Worm (Caenorhabditis elegans) whole organism, early embryonic: ENCODE results near the gene D1053.2.

ENCODE experiments used
- B0310.2 ChIP-seq: sonication (generic microtip); optimal IDR thresholded peaks from 2 replicates; lab custom pipeline; 2016; ENCODE audit warnings: mild to moderate bottlenecking, missing genetic modification characterization, missing compliant biosample characterization
- F13C5.2 ChIP-seq: sonication (generic microtip); optimal IDR thresholded peaks from 2 replicates; lab custom pipeline; 2017; ENCODE audit warnings: mild to moderate bottlenecking, missing genetic modification characterization, inconsistent platforms, missing compliant biosample characterization
- aly-1 ChIP-seq: sonication (generic microtip); optimal IDR thresholded peaks from 2 replicates; lab custom pipeline; 2016; ENCODE audit warnings: missing genetic modification characterization, missing compliant biosample characterization
- ama-1 ChIP-seq: fragments of 150-350 bp; optimal IDR thresholded peaks from 2 replicates; lab custom pipeline; 2014
- flt-1 ChIP-seq: fragments of 200-800 bp; sonication (Bioruptor generic); IDR thresholded peaks from 2 replicates; pipeline ENCODE4 v1.3.6; 2022; ENCODE audit warnings: missing genetic modification characterization, missing compliant biosample characterization
- hmbx-1 ChIP-seq: sonication (generic microtip); optimal IDR thresholded peaks from 2 replicates; lab custom pipeline; 2016; ENCODE audit warnings: mild to moderate bottlenecking, missing genetic modification characterization, missing compliant biosample characterization
- pes-1 ChIP-seq: fragments of 200-800 bp; sonication (Bioruptor generic); IDR thresholded peaks from 2 replicates; pipeline ENCODE4 v1.3.6; 2022; ENCODE audit warnings: missing genetic modification reagents, missing genetic modification characterization, missing compliant biosample characterization
- scrt-1 ChIP-seq: fragments of 200-800 bp; sonication (Bioruptor generic); IDR thresholded peaks from 2 replicates; pipeline ENCODE4 v1.3.6; 2022; ENCODE audit warnings: missing genetic modification characterization, missing compliant biosample characterization
- sea-1 ChIP-seq: fragments of 200-800 bp; sonication (Bioruptor generic); conservative IDR thresholded peaks from 2 replicates; pipeline ENCODE4 v1.3.6; 2022; ENCODE audit warnings: missing genetic modification characterization, missing compliant biosample characterization
- tbx-11 ChIP-seq: fragments of 200-800 bp; sonication (Bioruptor generic); IDR thresholded peaks from 2 replicates; pipeline ENCODE4 v1.3.6; 2022; ENCODE audit warnings: missing genetic modification characterization, missing compliant biosample characterization

- TF ChIP-seq ama-1 (lab: Kevin White, UChicago) (no peak), pes-1 (no peak), F13C5.2 (tag; lab: Kevin White, UChicago) (no peak), hmbx-1 (tag; lab: Kevin White, UChicago) (no peak), flt-1 (GFP tag; lab: Robert Waterston, UW) (no peak), sea-1 (no peak), tbx-11 (GFP tag; lab: Robert Waterston, UW) (no peak), B0310.2 (tag; lab: Kevin White, UChicago) (no peak), aly-1 (tag; lab: Kevin White, UChicago) (no peak), scrt-1 (GFP tag; lab: Robert Waterston, UW) (no peak)
These were observed 40.1 kb upstream of the D1053.2 start, which contains the start of gene C44C10.7 for ce11 chrX:11687836-11688319.
